Worm (Caenorhabditis elegans): Measurements from ENCODE around the gene C07G2.5.

C07G2.5 gene

DNA sequence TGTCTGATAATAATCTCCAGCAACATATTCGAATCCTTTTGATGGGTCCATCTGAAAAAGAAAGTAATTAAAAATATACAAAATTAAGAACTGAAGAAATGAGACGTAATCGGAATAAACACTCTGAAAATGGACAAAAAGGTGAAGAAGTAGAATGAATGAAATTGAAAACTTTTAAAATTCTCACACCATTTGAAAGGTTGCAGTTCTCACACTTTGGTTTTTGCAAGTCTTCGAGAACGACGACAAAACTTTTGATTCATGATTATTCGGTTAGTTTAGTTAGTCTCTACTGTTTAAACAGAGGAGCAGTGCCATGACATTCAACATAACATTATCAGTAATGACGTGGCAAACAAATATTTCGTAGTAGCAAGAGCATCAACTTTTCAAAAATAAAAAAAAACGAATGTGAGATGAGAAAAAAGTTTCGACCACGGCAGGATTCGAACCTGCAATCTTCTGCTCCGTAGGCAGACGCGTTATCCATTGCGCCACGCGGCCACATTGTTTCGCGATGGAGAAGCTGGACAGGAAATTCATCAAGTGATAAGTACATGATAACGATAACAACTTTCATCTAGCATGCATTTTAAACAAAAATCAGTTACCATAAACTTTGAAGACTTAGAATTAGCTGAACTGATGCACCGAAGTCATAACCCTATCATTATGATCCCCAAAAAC, 48.8 kb downstream of the C07G2.5 start, which contains the start of gene ceh-43 (continued):
- no peak for TF ChIP-seq ceh-44 (GFP tag; IDR thresholded peaks at IDR 0.05)
- TF ChIP-seq mdl-1 (tag; optimal IDR thresholded peaks at IDR 0.05) = no peak
- TF ChIP-seq nhr-111 (GFP tag; optimal IDR thresholded peaks at IDR 0.05) = no peak
- peak; percentile 19 for TF ChIP-seq dve-1 (tag; optimal IDR thresholded peaks at IDR 0.05; ENCODE audit: insufficient read depth)
- no peak for TF ChIP-seq fos-1 (tag; optimal IDR thresholded peaks at IDR 0.05)
- TF ChIP-seq Y75B8A.6 (GFP tag; IDR thresholded peaks at IDR 0.05) = peak; percentile 72; the same call in 1 of the 2 replicates
- TF ChIP-seq lin-39 (tag; optimal IDR thresholded peaks at IDR 0.05) = no peak
- no peak for TF ChIP-seq unc-62 (GFP tag; optimal IDR thresholded peaks at IDR 0.05 in 1 of 2)
- TF ChIP-seq unc-62 (tag; optimal IDR thresholded peaks at IDR 0.05) = no peak
- TF ChIP-seq Y48G9A.11 (GFP tag; IDR thresholded peaks at IDR 0.05) = no peak
- no peak for TF ChIP-seq ceh-28 (tag; optimal IDR thresholded peaks at IDR 0.05)
- no peak for TF ChIP-seq zip-11 (GFP tag; IDR thresholded peaks at IDR 0.05)
- TF ChIP-seq nhr-102 (tag; optimal IDR thresholded peaks at IDR 0.05) = no peak
- TF ChIP-seq ZK546.5 (tag; optimal IDR thresholded peaks at IDR 0.05) = no peak
- 0 out of 4 replicates have a peak, but pooled peaks of 1 of the 2 experiments have one; percentile 38 for TF ChIP-seq madf-5 (GFP tag; IDR thresholded peaks at IDR 0.05)
- TF ChIP-seq lin-15B (tag; optimal IDR thresholded peaks at IDR 0.05) = no peak
- peak; percentile 44; the same call in 1 of the 2 replicates for TF ChIP-seq dmd-6 (GFP tag; IDR thresholded peaks at IDR 0.05)
- TF ChIP-seq set-16 (GFP tag; IDR thresholded peaks at IDR 0.05) = no peak
- TF ChIP-seq spr-1 (tag; optimal IDR thresholded peaks at IDR 0.05) = no peak
- no peak for TF ChIP-seq mxl-3 (GFP tag; optimal IDR thresholded peaks at IDR 0.05)
- TF ChIP-seq hlh-30 (tag; optimal IDR thresholded peaks at IDR 0.05; ENCODE audit: insufficient read depth) = no peak
- no peak for TF ChIP-seq lsy-2 (tag; optimal IDR thresholded peaks at IDR 0.05)
- TF ChIP-seq nhr-48 (tag; optimal IDR thresholded peaks at IDR 0.05) = no peak
- TF ChIP-seq skn-1 (tag; optimal IDR thresholded peaks at IDR 0.05) = no peak
- TF ChIP-seq ceh-32 (tag; optimal IDR thresholded peaks at IDR 0.05; ENCODE audit: poor library complexity) = no peak
- no peak for TF ChIP-seq snpc-4 (tag; optimal IDR thresholded peaks at IDR 0.05)
- no peak for TF ChIP-seq ces-1 (GFP tag; optimal IDR thresholded peaks at IDR 0.05)
- TF ChIP-seq unc-39 (tag; optimal IDR thresholded peaks at IDR 0.05) = no peak
- TF ChIP-seq nhr-28 (tag; optimal IDR thresholded peaks at IDR 0.05) = no peak
- no peak for TF ChIP-seq daf-8 (GFP tag; IDR thresholded peaks at IDR 0.05)
- TF ChIP-seq nhr-77 (tag; optimal IDR thresholded peaks at IDR 0.05) = no peak
- no peak for TF ChIP-seq aly-2 (tag; optimal IDR thresholded peaks at IDR 0.05)
- no peak for TF ChIP-seq lir-3 (tag; optimal IDR thresholded peaks at IDR 0.05)
- TF ChIP-seq ztf-11 (tag; optimal IDR thresholded peaks at IDR 0.05) = no peak
- TF ChIP-seq nhr-11 (tag; optimal IDR thresholded peaks at IDR 0.05) = no peak

DNA sequence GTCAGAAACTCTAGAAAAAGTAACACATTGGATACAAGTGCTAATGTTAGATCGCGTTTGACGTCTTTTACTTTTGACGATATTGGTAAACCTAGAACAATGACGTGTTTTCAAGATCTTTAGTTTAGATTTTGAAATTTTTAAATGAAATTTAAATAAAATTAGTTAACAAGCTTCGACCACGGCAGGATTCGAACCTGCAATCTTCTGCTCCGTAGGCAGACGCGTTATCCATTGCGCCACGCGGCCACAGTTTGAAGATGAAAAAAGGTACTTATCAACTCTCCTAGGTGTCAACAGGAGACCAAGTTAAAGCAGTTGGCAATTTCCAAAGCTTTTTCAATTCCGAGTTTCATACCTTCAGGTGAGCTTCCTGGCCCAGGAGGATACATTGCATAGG, 49.5 kb downstream of the C07G2.5 start:
- TF ChIP-seq lin-15B (tag; optimal IDR thresholded peaks at IDR 0.05) (no peak), F26F4.8 (GFP tag; conservative IDR thresholded peaks at IDR 0.05) (0 out of 2 replicates have a peak, but pooled peaks have one; percentile 28), lin-39 (tag; optimal IDR thresholded peaks at IDR 0.05) (no peak), lim-7 (GFP tag; IDR thresholded peaks at IDR 0.05) (peak; percentile 61; the same call in 1 of the 2 replicates), aly-2 (tag; optimal IDR thresholded peaks at IDR 0.05) (no peak), nhr-10 (tag; optimal IDR thresholded peaks at IDR 0.05) (no peak), F49E8.2 (tag; optimal IDR thresholded peaks at IDR 0.05; ENCODE audit: borderline replicate concordance) (peak; percentile 48), tra-1 (GFP tag; IDR thresholded peaks at IDR 0.05) (no peak), Y48G9A.11 (GFP tag; IDR thresholded peaks at IDR 0.05) (no peak), Y5F2A.4 (GFP tag; optimal IDR thresholded peaks at IDR 0.05) (no peak), ctbp-1 (GFP tag; IDR thresholded peaks at IDR 0.05) (no peak), dmd-8 (GFP tag; IDR thresholded peaks at IDR 0.05) (0 out of 2 replicates have a peak, but pooled peaks have one; percentile 60), nhr-76 (tag; optimal IDR thresholded peaks at IDR 0.05) (no peak), daf-8 (GFP tag; IDR thresholded peaks at IDR 0.05) (no peak), zfp-3 (GFP tag; conservative IDR thresholded peaks at IDR 0.05) (no peak), F10B5.3 (tag; optimal IDR thresholded peaks at IDR 0.05) (no peak), jun-1 (tag; optimal IDR thresholded peaks at IDR 0.05) (no peak), ceh-20 (GFP tag; IDR thresholded peaks at IDR 0.05) (no peak), ZK337.2 (GFP tag; IDR thresholded peaks at IDR 0.05) (no peak), dmd-6 (GFP tag; IDR thresholded peaks at IDR 0.05) (peak; percentile 32; the same call in 1 of the 2 replicates), set-16 (GFP tag; IDR thresholded peaks at IDR 0.05) (no peak), lin-1 (GFP tag; IDR thresholded peaks at IDR 0.05) (no peak), madf-5 (GFP tag; IDR thresholded peaks at IDR 0.05) (0 out of 4 replicates have a peak, but pooled peaks have one; percentile 6 to 28), nhr-77 (tag; optimal IDR thresholded peaks at IDR 0.05) (no peak)

Measured in whole organism, L4 larva.